Worm (Caenorhabditis elegans): ENCODE data around the gene emb-5.

- no peak for TF ChIP-seq zip-8 (tag; optimal IDR thresholded peaks at IDR 0.05)
- peak; percentile 62 for TF ChIP-seq mls-2 (tag; optimal IDR thresholded peaks at IDR 0.05)
- TF ChIP-seq nhr-76 (tag; optimal IDR thresholded peaks at IDR 0.05), result no peak
- peak; percentile 67 for TF ChIP-seq nhr-237 (tag; optimal IDR thresholded peaks at IDR 0.05)
- TF ChIP-seq ceh-39 (tag; optimal IDR thresholded peaks at IDR 0.05), result no peak
- TF ChIP-seq lsy-2 (tag; optimal IDR thresholded peaks at IDR 0.05), result peak; percentile 22
- TF ChIP-seq blmp-1 (tag; optimal IDR thresholded peaks at IDR 0.05), result peak; percentile 12
- TF ChIP-seq unc-62 (GFP tag; optimal IDR thresholded peaks at IDR 0.05), result peak; percentile 33
- no peak for TF ChIP-seq lin-32 (GFP tag; optimal IDR thresholded peaks at IDR 0.05)
- peak; percentile 69 for TF ChIP-seq mep-1 (tag; optimal IDR thresholded peaks at IDR 0.05)
These were observed 1.3 kb upstream of the emb-5 start, which contains the start of gene acy-1 for ce11 chrIII:4721750-4722149.
